Fruit fly (Drosophila melanogaster) whole organism, embryonic: ENCODE measurements around the gene Gyc88E.
A peak's percentile ranks its signal among the peaks of the same experiment; 100 is the strongest.

Source experiments
- CG10267 ChIP-seq: fragments of 200-800 bp; sonication (Bioruptor generic); optimal IDR thresholded peaks from 2 replicates; lab custom pipeline; 2018; ENCODE audit warnings: missing biosample characterization, mild to moderate bottlenecking, missing genetic modification characterization, moderate library complexity
- CG10321 ChIP-seq: fragments of 200-800 bp; sonication (Bioruptor generic); IDR thresholded peaks from 2 replicates; pipeline ENCODE4 v1.3.6; 2022; ENCODE audit warnings: missing biosample characterization, missing genetic modification characterization
- CG10431 ChIP-seq: fragments of 200-800 bp; sonication (Bioruptor generic); optimal IDR thresholded peaks from 3 replicates; lab custom pipeline; 2018; ENCODE audit warnings: missing biosample characterization, mild to moderate bottlenecking, missing genetic modification characterization
- CG10959 ChIP-seq: fragments of 200-800 bp; sonication (Bioruptor generic); IDR thresholded peaks from 2 replicates; pipeline ENCODE4 v1.3.6; 2022; ENCODE audit warnings: missing biosample characterization, missing genetic modification characterization
- CG12071 ChIP-seq: fragments of 200-800 bp; sonication (Bioruptor generic); optimal IDR thresholded peaks from 3 replicates; lab custom pipeline; 2018; ENCODE audit warnings: missing biosample characterization, mild to moderate bottlenecking, missing genetic modification characterization
- CG12236 ChIP-seq: fragments of 200-800 bp; sonication (Bioruptor generic); optimal IDR thresholded peaks from 2 replicates; lab custom pipeline; 2016; ENCODE audit warnings: missing biosample characterization, missing genetic modification characterization
- CG13287 ChIP-seq: fragments of 200-800 bp; sonication (Bioruptor generic); IDR thresholded peaks from 2 replicates; pipeline ENCODE4 v1.3.6; 2022; ENCODE audit warnings: missing biosample characterization, missing genetic modification characterization; ENCODE audit not compliant: partially characterized antibody
- CG13894 ChIP-seq: fragments of 200-800 bp; sonication (Bioruptor generic); optimal IDR thresholded peaks from 3 replicates; lab custom pipeline; 2018; ENCODE audit warnings: missing biosample characterization, mild to moderate bottlenecking, missing genetic modification characterization, moderate library complexity
- CG14441 ChIP-seq: fragments of 200-800 bp; sonication (Bioruptor generic); IDR thresholded peaks from 2 replicates; pipeline ENCODE4 v1.3.6; 2022; ENCODE audit warnings: missing biosample characterization, missing genetic modification characterization
- CG15479 ChIP-seq: fragments of 200-800 bp; sonication (Bioruptor generic); optimal IDR thresholded peaks from 3 replicates; lab custom pipeline; 2019; ENCODE audit warnings: missing biosample characterization, mild to moderate bottlenecking, missing genetic modification characterization, moderate library complexity
- CG1602 ChIP-seq: fragments of 200-800 bp; sonication (Bioruptor generic); optimal IDR thresholded peaks from 3 replicates; lab custom pipeline; 2016; ENCODE audit warnings: missing biosample characterization, missing genetic modification characterization
- CG1603 ChIP-seq: fragments of 200-800 bp; sonication (Bioruptor generic); optimal IDR thresholded peaks from 2 replicates; lab custom pipeline; 2019; ENCODE audit warnings: missing biosample characterization, mild to moderate bottlenecking, missing genetic modification characterization, moderate library complexity
- CG17359 ChIP-seq: fragments of 200-800 bp; sonication (Bioruptor generic); optimal IDR thresholded peaks from 3 replicates; lab custom pipeline; 2018; ENCODE audit warnings: missing biosample characterization, mild to moderate bottlenecking, missing genetic modification characterization, moderate library complexity
- CG30020 ChIP-seq: fragments of 200-800 bp; optimal IDR thresholded peaks from 2 replicates; lab custom pipeline; 2019; ENCODE audit warnings: missing biosample characterization, mild to moderate bottlenecking, missing genetic modification characterization, moderate library complexity
- CG3065 ChIP-seq: fragments of 200-800 bp; sonication (Bioruptor generic); optimal IDR thresholded peaks from 2 replicates; lab custom pipeline; 2016; ENCODE audit warnings: missing biosample characterization, missing genetic modification characterization
- CG31224 ChIP-seq: fragments of 200-800 bp; sonication (Bioruptor generic); IDR thresholded peaks from 2 replicates; pipeline ENCODE4 v1.3.6; 2022; ENCODE audit warnings: missing biosample characterization, missing genetic modification characterization
- CG31441 ChIP-seq: fragments of 200-800 bp; sonication (Bioruptor generic); IDR thresholded peaks from 2 replicates; pipeline ENCODE4 v1.3.6; 2022; ENCODE audit warnings: missing biosample characterization, missing genetic modification characterization
- CG4328 ChIP-seq: fragments of 200-800 bp; sonication (Bioruptor generic); optimal IDR thresholded peaks from 3 replicates; lab custom pipeline; 2017; ENCODE audit warnings: missing biosample characterization, missing genetic modification reagents, missing genetic modification characterization
- CG4424 ChIP-seq: fragments of 200-800 bp; sonication (Bioruptor generic); optimal IDR thresholded peaks from 3 replicates; lab custom pipeline; 2016; ENCODE audit warnings: missing biosample characterization, missing genetic modification characterization
- CG6683 ChIP-seq: fragments of 200-800 bp; sonication (Bioruptor generic); optimal IDR thresholded peaks from 2 replicates; lab custom pipeline; 2017; ENCODE audit warnings: missing biosample characterization, mild to moderate bottlenecking, missing genetic modification characterization, missing genetic modification reagents
- CG6689 ChIP-seq: fragments of 200-800 bp; sonication (Bioruptor generic); IDR thresholded peaks from 2 replicates; pipeline ENCODE4 v1.3.6; 2022; ENCODE audit warnings: missing biosample characterization, missing genetic modification characterization
- CG7987 ChIP-seq: fragments of 200-800 bp; sonication (Bioruptor generic); optimal IDR thresholded peaks from 2 replicates; lab custom pipeline; 2018; ENCODE audit warnings: missing biosample characterization, mild to moderate bottlenecking, missing genetic modification characterization, moderate library complexity
- CG8765 ChIP-seq: fragments of 200-800 bp; sonication (Bioruptor generic); IDR thresholded peaks from 2 replicates; pipeline ENCODE4 v1.3.6; 2022; ENCODE audit warnings: missing biosample characterization, missing genetic modification characterization
- CG9215 ChIP-seq: fragments of 200-800 bp; sonication (Bioruptor generic); IDR thresholded peaks from 2 replicates; pipeline ENCODE4 v1.3.6; 2022; ENCODE audit warnings: missing biosample characterization, missing genetic modification characterization
- CoRest ChIP-seq: fragments of 200-800 bp; sonication (Bioruptor generic); optimal IDR thresholded peaks from 3 replicates; lab custom pipeline; 2018; ENCODE audit warnings: missing biosample characterization, mild to moderate bottlenecking, missing genetic modification characterization, moderate library complexity
- Dek ChIP-seq: fragments of 200-800 bp; sonication (Bioruptor generic); optimal IDR thresholded peaks from 3 replicates; lab custom pipeline; 2019; ENCODE audit warnings: missing biosample characterization, mild to moderate bottlenecking, missing genetic modification characterization, moderate library complexity
- Dref ChIP-seq: fragments of 200-800 bp; sonication (Bioruptor generic); IDR thresholded peaks from 2 replicates; pipeline ENCODE4 v1.3.6; 2022; ENCODE audit warnings: missing biosample characterization, missing genetic modification characterization
- H2.0 ChIP-seq: fragments of 200-800 bp; sonication (Bioruptor generic); IDR thresholded peaks from 2 replicates; pipeline ENCODE4 v1.3.6; 2022; ENCODE audit warnings: missing biosample characterization, missing genetic modification characterization
- Lim3 ChIP-seq: fragments of 200-800 bp; sonication (Bioruptor generic); IDR thresholded peaks from 2 replicates; pipeline ENCODE4 v1.3.6; 2022; ENCODE audit warnings: missing biosample characterization, missing genetic modification characterization
- Med ChIP-seq: fragments of 200-800 bp; sonication (Bioruptor generic); peaks from one replicate; lab custom pipeline; 2016; ENCODE audit warnings: missing biosample characterization, missing genetic modification characterization, mild to moderate bottlenecking, inconsistent platforms, moderate library complexity
- Oaz ChIP-seq: fragments of 200-800 bp; sonication (Bioruptor generic); IDR thresholded peaks from 2 replicates; pipeline ENCODE4 v1.3.6; 2022; ENCODE audit warnings: missing biosample characterization, missing genetic modification characterization
- Ptx1 ChIP-seq: fragments of 200-800 bp; sonication (Bioruptor generic); IDR thresholded peaks from 2 replicates; pipeline ENCODE4 v1.3.6; 2022; ENCODE audit warnings: missing biosample characterization, missing genetic modification characterization
- Rfx ChIP-seq: fragments of 200-800 bp; sonication (Bioruptor generic); IDR thresholded peaks from 2 replicates; pipeline ENCODE4 v1.3.6; 2022; ENCODE audit warnings: missing biosample characterization, missing genetic modification characterization
- Six4 ChIP-seq: fragments of 200-800 bp; sonication (Bioruptor generic); optimal IDR thresholded peaks from 2 replicates; lab custom pipeline; 2016; ENCODE audit warnings: missing biosample characterization, missing genetic modification characterization
- bcd ChIP-seq: fragments of 200-800 bp; sonication (Bioruptor generic); optimal IDR thresholded peaks from 2 replicates; lab custom pipeline; 2017; ENCODE audit warnings: missing biosample characterization, mild to moderate bottlenecking, missing genetic modification characterization
- dysf ChIP-seq: fragments of 200-800 bp; sonication (Bioruptor generic); IDR thresholded peaks from 3 replicates; pipeline ENCODE4 v1.3.6; 2022; ENCODE audit warnings: missing biosample characterization, missing genetic modification characterization
- fd3F ChIP-seq: fragments of 200-800 bp; sonication (Bioruptor generic); optimal IDR thresholded peaks from 2 replicates; lab custom pipeline; 2018; ENCODE audit warnings: missing biosample characterization, mild to moderate bottlenecking, missing genetic modification characterization, moderate library complexity
- gem ChIP-seq: fragments of 200-800 bp; sonication (Bioruptor generic); optimal IDR thresholded peaks from 2 replicates; lab custom pipeline; 2019; ENCODE audit warnings: missing biosample characterization, mild to moderate bottlenecking, missing genetic modification characterization, moderate library complexity
- gsb-n ChIP-seq: fragments of 200-800 bp; sonication (Bioruptor generic); optimal IDR thresholded peaks from 3 replicates; lab custom pipeline; 2018; ENCODE audit warnings: missing biosample characterization, mild to moderate bottlenecking, missing genetic modification characterization
- ind ChIP-seq: fragments of 200-800 bp; sonication (Bioruptor generic); optimal IDR thresholded peaks from 3 replicates; lab custom pipeline; 2016; ENCODE audit warnings: missing biosample characterization, missing genetic modification characterization
- jigr1 ChIP-seq: fragments of 200-800 bp; sonication (Bioruptor generic); IDR thresholded peaks from 3 replicates; pipeline ENCODE4 v1.3.6; 2022; ENCODE audit warnings: missing biosample characterization, missing genetic modification characterization
- jumu ChIP-seq: fragments of 200-800 bp; sonication (Bioruptor generic); optimal IDR thresholded peaks from 3 replicates; lab custom pipeline; 2016; ENCODE audit warnings: missing biosample characterization, missing genetic modification characterization
- nau ChIP-seq: fragments of 200-800 bp; sonication (Bioruptor generic); optimal IDR thresholded peaks from 3 replicates; lab custom pipeline; 2017; ENCODE audit warnings: missing biosample characterization, mild to moderate bottlenecking, missing genetic modification characterization, missing genetic modification reagents
- oc ChIP-seq: fragments of 200-800 bp; sonication (Bioruptor generic); optimal IDR thresholded peaks from 2 replicates; lab custom pipeline; 2018; ENCODE audit warnings: missing biosample characterization, mild to moderate bottlenecking, missing genetic modification characterization, moderate library complexity
- phol ChIP-seq: fragments of 200-800 bp; sonication (Bioruptor generic); optimal IDR thresholded peaks from 3 replicates; lab custom pipeline; 2018; ENCODE audit warnings: missing biosample characterization, mild to moderate bottlenecking, missing genetic modification characterization, moderate library complexity
- row ChIP-seq: fragments of 200-800 bp; sonication (Bioruptor generic); IDR thresholded peaks from 3 replicates; pipeline ENCODE4 v1.3.6; 2022; ENCODE audit warnings: missing biosample characterization, missing genetic modification characterization
- sisA ChIP-seq: fragments of 200-800 bp; sonication (Bioruptor generic); IDR thresholded peaks from 2 replicates; pipeline ENCODE4 v1.3.6; 2022; ENCODE audit warnings: missing biosample characterization, missing genetic modification characterization
- stwl ChIP-seq: fragments of 200-800 bp; sonication (Bioruptor generic); optimal IDR thresholded peaks from 3 replicates; lab custom pipeline; 2018; ENCODE audit warnings: missing biosample characterization, mild to moderate bottlenecking, missing genetic modification characterization, moderate library complexity
- tio ChIP-seq: fragments of 200-800 bp; sonication (Bioruptor generic); optimal IDR thresholded peaks from 2 replicates; lab custom pipeline; 2017; ENCODE audit warnings: missing biosample characterization, missing genetic modification characterization, inconsistent platforms
- tna ChIP-seq: fragments of 200-800 bp; sonication (Bioruptor generic); IDR thresholded peaks from 2 replicates; pipeline ENCODE4 v1.3.6; 2022; ENCODE audit warnings: missing biosample characterization, missing genetic modification characterization; ENCODE audit not compliant: partially characterized antibody
- twi ChIP-seq: fragments of 200-800 bp; optimal IDR thresholded peaks from 2 replicates; lab custom pipeline; 2019; ENCODE audit warnings: missing biosample characterization, mild to moderate bottlenecking, missing genetic modification characterization, moderate library complexity
- wek ChIP-seq: fragments of 200-800 bp; sonication (Bioruptor generic); optimal IDR thresholded peaks from 3 replicates; lab custom pipeline; 2018; ENCODE audit warnings: missing biosample characterization, mild to moderate bottlenecking, missing genetic modification characterization, moderate library complexity

Gyc88E gene

DNA sequence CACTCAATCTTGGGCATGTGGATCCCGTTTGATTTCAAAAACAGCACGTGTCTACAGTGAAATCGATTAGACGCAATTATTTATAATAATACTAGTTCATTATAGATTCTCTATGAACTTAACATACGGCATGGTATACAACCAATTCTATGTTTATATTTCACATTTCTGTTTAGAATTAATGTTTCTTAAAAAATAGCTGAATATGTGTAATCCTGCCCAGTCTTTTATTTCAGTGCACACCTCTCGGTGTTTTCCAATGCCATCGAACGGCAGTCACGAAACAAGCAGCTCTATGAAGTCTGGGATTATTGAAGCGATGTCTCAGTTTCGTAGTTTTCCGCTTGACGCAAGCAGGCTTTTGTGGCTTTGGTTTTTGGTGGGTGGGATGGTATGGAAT is 32.4 kb upstream of the Gyc88E start (continued):
- TF ChIP-seq dysf (GFP tag; lab: Robert Waterston, UW) (peak; percentile 52; the same call in 2 of the 3 replicates), fd3F (GFP tag; lab: Kevin White, UChicago) (no peak), Oaz (no peak), twi (tag; lab: Kevin White, UChicago) (no peak), Med (GFP tag; lab: Kevin White, UChicago) (peak; percentile 63), bcd (peak; percentile 4), Ptx1 (GFP tag; lab: Robert Waterston, UW) (peak; percentile 60), Lim3 (GFP tag; lab: Robert Waterston, UW) (no peak), Dref (GFP tag; lab: Robert Waterston, UW) (no peak), CoRest (tag; lab: Kevin White, UChicago) (peak; percentile 25), Dek (tag; lab: Kevin White, UChicago) (peak; percentile 40), CG4328 (GFP tag; lab: Kevin White, UChicago) (no peak), CG6689 (GFP tag; lab: Robert Waterston, UW) (0 out of 2 replicates have a peak, but pooled peaks have one; percentile 35), CG12071 (GFP tag; lab: Kevin White, UChicago) (no peak), CG6683 (GFP tag; lab: Kevin White, UChicago) (peak; percentile 17), Six4 (GFP tag; lab: Kevin White, UChicago) (no peak), CG9215 (GFP tag; lab: Robert Waterston, UW) (no peak), nau (GFP tag; lab: Kevin White, UChicago) (peak; percentile 39), gem (tag; lab: Kevin White, UChicago) (peak; percentile 68), sisA (no peak), CG31441 (GFP tag; lab: Robert Waterston, UW) (peak; percentile 56), row (GFP tag; lab: Robert Waterston, UW) (peak; percentile 45), CG30020 (tag; lab: Kevin White, UChicago) (no peak), CG8765 (GFP tag; lab: Robert Waterston, UW) (no peak), CG13894 (tag; lab: Kevin White, UChicago) (peak; percentile 53), jigr1 (GFP tag; lab: Robert Waterston, UW) (no peak), Rfx (GFP tag; lab: Robert Waterston, UW) (peak; percentile 54), CG1602 (no peak), wek (GFP tag; lab: Kevin White, UChicago) (no peak), oc (tag; lab: Kevin White, UChicago) (peak; percentile 46), CG13287 (no peak), CG10321 (GFP tag; lab: Robert Waterston, UW) (no peak), jumu (GFP tag; lab: Kevin White, UChicago) (no peak), CG10267 (peak; percentile 14), CG17359 (tag; lab: Kevin White, UChicago) (peak; percentile 69), CG10959 (no peak), tna (GFP tag; lab: Robert Waterston, UW) (no peak), CG10431 (GFP tag; lab: Kevin White, UChicago) (no peak), CG7987 (GFP tag; lab: Kevin White, UChicago) (no peak), ind (GFP tag; lab: Kevin White, UChicago) (peak; percentile 22), CG31224 (no peak), tio (GFP tag; lab: Kevin White, UChicago) (no peak), H2.0 (GFP tag; lab: Robert Waterston, UW) (no peak), CG4424 (peak; percentile 24), CG14441 (GFP tag; lab: Robert Waterston, UW) (peak; percentile 51), stwl (no peak), CG12236 (GFP tag; lab: Kevin White, UChicago) (no peak), CG15479 (no peak), gsb-n (tag; lab: Kevin White, UChicago) (no peak), CG3065 (no peak), phol (tag; lab: Kevin White, UChicago) (peak; percentile 49), CG1603 (tag; lab: Kevin White, UChicago) (peak; percentile 59)
